Worm (Caenorhabditis elegans) whole organism, mixed stage, embryonic: Measurements from ENCODE around the gene tpra-1.

Experiments used
- lsy-2 ChIP-seq: fragments of 150-350 bp; optimal IDR thresholded peaks from 2 replicates; lab custom pipeline; 2014; ENCODE audit warnings: missing biosample characterization, missing genetic modification characterization
- sem-2 ChIP-seq: fragments of 200-800 bp; sonication (Bioruptor generic); optimal IDR thresholded peaks from 2 replicates; lab custom pipeline; 2018; ENCODE audit warnings: mild to moderate bottlenecking, missing genetic modification characterization, missing compliant biosample characterization
- snpc-4 ChIP-seq: fragments of 150-350 bp; optimal IDR thresholded peaks from 2 replicates; lab custom pipeline; 2014; ENCODE audit warnings: missing biosample characterization, missing genetic modification characterization
- ztf-11 ChIP-seq: fragments of 150-350 bp; optimal IDR thresholded peaks from 2 replicates; lab custom pipeline; 2014; ENCODE audit warnings: missing biosample characterization, missing genetic modification characterization

ce11 chrIV:9000664-9001063 is 44.4 kb downstream of the tpra-1 start:
- TF ChIP-seq sem-2 (GFP tag; lab: Kevin White, UChicago) (no peak), ztf-11 (tag; lab: Kevin White, UChicago) (no peak), snpc-4 (tag; lab: Kevin White, UChicago) (no peak), lsy-2 (no peak)
